Fruit fly (Drosophila melanogaster): ENCODE measurements around the gene Elp1.
A peak's percentile ranks its signal among the peaks of the same experiment; 100 is the strongest.

Gene Elp1

DNA sequence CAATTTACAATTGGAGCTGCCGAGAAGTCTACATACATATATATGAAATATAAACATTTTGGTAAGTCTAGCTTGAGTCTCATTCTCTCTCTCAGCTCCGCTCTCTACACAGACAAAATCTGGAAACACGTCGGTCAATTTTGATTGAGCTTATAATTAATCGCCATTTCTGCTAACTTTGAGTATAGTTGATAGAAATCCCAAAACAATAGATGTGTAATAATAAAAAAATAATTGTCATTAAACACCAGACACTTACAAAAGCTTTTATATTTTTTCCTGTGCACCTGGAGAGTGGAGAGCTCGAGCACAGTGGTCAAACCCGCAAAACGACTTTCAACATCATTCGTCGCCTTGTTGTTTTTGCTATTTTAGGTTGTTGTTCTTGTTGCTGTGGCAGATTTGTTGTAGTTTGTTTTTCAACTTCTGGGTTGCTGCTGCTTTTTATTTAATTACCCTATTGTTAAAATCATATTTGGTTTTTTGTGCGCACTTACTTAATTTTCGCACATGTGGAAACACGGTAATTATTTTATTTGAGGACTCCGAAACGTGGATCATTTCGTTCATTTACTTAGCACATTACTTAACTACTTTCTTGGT, 5.9 kb downstream of the Elp1 start (continued):
- TF ChIP-seq row (GFP tag; IDR thresholded peaks at IDR 0.05) (peak; percentile 97), peb (GFP tag; IDR thresholded peaks at IDR 0.05) (peak; percentile 88), br (optimal IDR thresholded peaks at IDR 0.05) (no peak), Fer3 (tag; optimal IDR thresholded peaks at IDR 0.05) (peak; percentile 97), Rx (GFP tag; IDR thresholded peaks at IDR 0.05) (peak; percentile 84), inv (GFP tag; IDR thresholded peaks at IDR 0.05; ENCODE audit: partially characterized antibody) (no peak), vfl (GFP tag; optimal IDR thresholded peaks at IDR 0.05) (peak; percentile 96), B-H2 (GFP tag; optimal IDR thresholded peaks at IDR 0.05) (peak; percentile 71), sug (tag; optimal IDR thresholded peaks at IDR 0.05) (peak; percentile 85), CG12942 (GFP tag; optimal IDR thresholded peaks at IDR 0.05) (peak; percentile 94), CG9876 (GFP tag; optimal IDR thresholded peaks at IDR 0.05) (peak; percentile 86), ken (GFP tag; IDR thresholded peaks at IDR 0.05) (peak; percentile 95), tx (GFP tag; optimal IDR thresholded peaks at IDR 0.05) (peak; percentile 93), ato (GFP tag; IDR thresholded peaks at IDR 0.05; ENCODE audit: partially characterized antibody) (no peak), sima (GFP tag; optimal IDR thresholded peaks at IDR 0.05) (peak; percentile 74), seq (GFP tag; IDR thresholded peaks at IDR 0.05) (peak; percentile 94), nau (GFP tag; optimal IDR thresholded peaks at IDR 0.05) (peak; percentile 92), CkIIα-i1 (GFP tag; IDR thresholded peaks at IDR 0.05) (peak; percentile 80), Xrp1 (GFP tag; IDR thresholded peaks at IDR 0.05) (peak; percentile 97), Kr (GFP tag; optimal IDR thresholded peaks at IDR 0.05) (no peak), pum (GFP tag; optimal IDR thresholded peaks at IDR 0.05) (peak; percentile 93), knrl (GFP tag; IDR thresholded peaks at IDR 0.05; ENCODE audit: partially characterized antibody) (no peak), CG8478 (optimal IDR thresholded peaks at IDR 0.05) (no peak), Ssrp (tag; optimal IDR thresholded peaks at IDR 0.05) (peak; percentile 94), Fer2 (tag; optimal IDR thresholded peaks at IDR 0.05) (peak; percentile 83), CG7839 (tag; optimal IDR thresholded peaks at IDR 0.05) (peak; percentile 97), ab (GFP tag; optimal IDR thresholded peaks at IDR 0.05) (peak; percentile 84), tap (tag; optimal IDR thresholded peaks at IDR 0.05) (peak; percentile 96), CG4820 (GFP tag; optimal IDR thresholded peaks at IDR 0.05) (peak; percentile 83), CG10321 (GFP tag; IDR thresholded peaks at IDR 0.05) (peak; percentile 82), HLH54F (GFP tag; optimal IDR thresholded peaks at IDR 0.05) (peak; percentile 96), tll (GFP tag; optimal IDR thresholded peaks at IDR 0.05) (no peak), CG33213 (GFP tag; optimal IDR thresholded peaks at IDR 0.05) (peak; percentile 96), Bdp1 (GFP tag; optimal IDR thresholded peaks at IDR 0.05) (peak; percentile 91), BEAF-32 (GFP tag; optimal IDR thresholded peaks at IDR 0.05) (no peak), CG10267 (tag; optimal IDR thresholded peaks at IDR 0.05) (peak; percentile 91), CG6654 (GFP tag; optimal IDR thresholded peaks at IDR 0.05) (peak; percentile 77), CG31224 (GFP tag; IDR thresholded peaks at IDR 0.05) (peak; percentile 94), zfh2 (GFP tag; optimal IDR thresholded peaks at IDR 0.05) (peak; percentile 95), pzg (GFP tag; optimal IDR thresholded peaks at IDR 0.05) (peak; percentile 22), MESR4 (GFP tag; optimal IDR thresholded peaks at IDR 0.05) (peak; percentile 60), CG12155 (GFP tag; optimal IDR thresholded peaks at IDR 0.05) (peak; percentile 94), bab2 (GFP tag; optimal IDR thresholded peaks at IDR 0.05) (peak; percentile 96), hkb (optimal IDR thresholded peaks at IDR 0.05) (no peak), hkb (GFP tag; IDR thresholded peaks at IDR 0.05) (peak; percentile 98), C15 (GFP tag; IDR thresholded peaks at IDR 0.05) (peak; percentile 88), gt (GFP tag; IDR thresholded peaks at IDR 0.05) (peak; percentile 87), onecut (GFP tag; IDR thresholded peaks at IDR 0.05) (peak; percentile 91), zfh1 (GFP tag; IDR thresholded peaks at IDR 0.05) (peak; percentile 97), salm (tag; optimal IDR thresholded peaks at IDR 0.05) (peak; percentile 94), CG11398 (GFP tag; optimal IDR thresholded peaks at IDR 0.05) (peak; percentile 83), CG17186 (GFP tag; optimal IDR thresholded peaks at IDR 0.05) (peak; percentile 72)
